Fruit fly (Drosophila melanogaster) whole organism, wandering third instar larva: ENCODE measurements around the gene tth.

ENCODE experiments used
- Abd-B ChIP-seq: fragments of >200 bp; optimal IDR thresholded peaks from 2 replicates; lab custom pipeline; 2017; ENCODE audit warnings: missing biosample characterization, missing genetic modification characterization
- CG32264 ChIP-seq: fragments of 200-800 bp; sonication (Bioruptor generic); optimal IDR thresholded peaks from 2 replicates; lab custom pipeline; 2016; ENCODE audit warnings: missing biosample characterization, missing genetic modification characterization
- CG9705 ChIP-seq: fragments of 200-800 bp; sonication (Bioruptor generic); optimal IDR thresholded peaks from 2 replicates; lab custom pipeline; 2018; ENCODE audit warnings: missing biosample characterization, mild to moderate bottlenecking, missing genetic modification characterization
- CrebA ChIP-seq: fragments of 200-800 bp; sonication (Bioruptor generic); optimal IDR thresholded peaks from 2 replicates; lab custom pipeline; 2016; ENCODE audit warnings: missing biosample characterization, mild to moderate bottlenecking, missing genetic modification characterization, borderline replicate concordance
- Dfd ChIP-seq: fragments of >200 bp; optimal IDR thresholded peaks from 2 replicates; lab custom pipeline; 2017; ENCODE audit warnings: missing biosample characterization, missing genetic modification characterization
- Dif ChIP-seq: fragments of 200-275, 200-300 bp; sonication (Bioruptor generic); optimal IDR thresholded peaks from 2 replicates; lab custom pipeline; 2018; ENCODE audit warnings: missing biosample characterization, missing genetic modification characterization; ENCODE audit not compliant: partially characterized antibody
- HLH106 ChIP-seq: fragments of 200-800 bp; optimal IDR thresholded peaks from 3 replicates; lab custom pipeline; 2019; ENCODE audit warnings: missing biosample characterization, mild to moderate bottlenecking, missing genetic modification characterization, moderate library complexity
- Hnf4 ChIP-seq: fragments of 200-800 bp; sonication (Bioruptor generic); optimal IDR thresholded peaks from 2 replicates; lab custom pipeline; 2016; ENCODE audit warnings: missing biosample characterization, mild to moderate bottlenecking, missing genetic modification characterization
- Hr78 ChIP-seq: fragments of >200 bp; optimal IDR thresholded peaks from 2 replicates; lab custom pipeline; 2017; ENCODE audit warnings: missing biosample characterization, missing genetic modification characterization
- Hr83 ChIP-seq: fragments of 200-300 bp; sonication (Bioruptor generic); optimal IDR thresholded peaks from 2 replicates; lab custom pipeline; 2016; ENCODE audit warnings: missing biosample characterization, mild to moderate bottlenecking, missing genetic modification characterization, moderate library complexity; ENCODE audit not compliant: poor library complexity, severe bottlenecking
- Jra ChIP-seq: sonication (Bioruptor generic); optimal IDR thresholded peaks from 2 replicates; lab custom pipeline; 2016; ENCODE audit warnings: missing biosample characterization, missing genetic modification characterization
- Mio ChIP-seq: sonication (Bioruptor generic); optimal IDR thresholded peaks from 2 replicates; lab custom pipeline; 2016; ENCODE audit warnings: missing biosample characterization, missing genetic modification characterization
- Myc ChIP-seq: fragments of >200 bp; optimal IDR thresholded peaks from 2 replicates; lab custom pipeline; 2017
- N ChIP-seq: fragments of >200 bp; optimal IDR thresholded peaks from 2 replicates; lab custom pipeline; 2018; ENCODE audit warnings: missing biosample characterization, missing external identifiers, missing genetic modification characterization
- OdsH ChIP-seq: fragments of 200-800 bp; sonication (Bioruptor generic); optimal IDR thresholded peaks from 2 replicates; lab custom pipeline; 2016; ENCODE audit warnings: missing biosample characterization, mild to moderate bottlenecking, missing genetic modification characterization
- Rel ChIP-seq, 2 experiments: fragments of 200-800 bp; sonication (Bioruptor generic) in 1 of 2; optimal IDR thresholded peaks; 2 replicates in 1 of 2; 3 replicates in 1 of 2; lab custom pipeline; 2016 to 2019; ENCODE audit warnings: mild to moderate bottlenecking in 2 of 2, missing biosample characterization in 2 of 2, missing genetic modification characterization in 2 of 2, moderate library complexity in 1 of 2
- Sp1 ChIP-seq: fragments of 200-800 bp; sonication (Bioruptor generic); optimal IDR thresholded peaks from 3 replicates; lab custom pipeline; 2019; ENCODE audit warnings: missing biosample characterization, mild to moderate bottlenecking, missing genetic modification characterization, moderate library complexity
- Vsx2 ChIP-seq: fragments of 200-300, 225-300 bp; sonication (Bioruptor generic); optimal IDR thresholded peaks from 2 replicates; lab custom pipeline; 2018; ENCODE audit warnings: missing biosample characterization, missing genetic modification characterization; ENCODE audit not compliant: partially characterized antibody
- br ChIP-seq: fragments of 200-800 bp; sonication (Bioruptor generic); optimal IDR thresholded peaks from 2 replicates; lab custom pipeline; 2016; ENCODE audit warnings: missing biosample characterization, missing genetic modification characterization
- brk ChIP-seq: fragments of 200-800 bp; sonication (Bioruptor generic); optimal IDR thresholded peaks from 2 replicates; lab custom pipeline; 2016; ENCODE audit warnings: missing biosample characterization, mild to moderate bottlenecking, missing genetic modification characterization
- dmrt93B ChIP-seq: fragments of 200-800 bp; sonication (Bioruptor generic); optimal IDR thresholded peaks from 2 replicates; lab custom pipeline; 2018; ENCODE audit warnings: missing biosample characterization, mild to moderate bottlenecking, missing genetic modification characterization
- dsf ChIP-seq: sonication (Bioruptor generic); optimal IDR thresholded peaks from 2 replicates; lab custom pipeline; 2016; ENCODE audit warnings: missing biosample characterization, missing genetic modification characterization, borderline replicate concordance
- ey ChIP-seq: fragments of 200-800 bp; sonication (Bioruptor generic); optimal IDR thresholded peaks from 2 replicates; lab custom pipeline; 2016; ENCODE audit warnings: missing biosample characterization, missing genetic modification characterization
- foxo ChIP-seq, 2 experiments: fragments of 200-800 bp; sonication (Bioruptor generic); optimal IDR thresholded peaks; 2 replicates in 1 of 2; 3 replicates in 1 of 2; lab custom pipeline; 2016 to 2017; ENCODE audit warnings: missing biosample characterization in 2 of 2, missing genetic modification characterization in 2 of 2
- fru ChIP-seq: fragments of 200-800 bp; sonication (Bioruptor generic); optimal IDR thresholded peaks from 3 replicates; lab custom pipeline; 2016; ENCODE audit warnings: missing biosample characterization, mild to moderate bottlenecking, missing genetic modification characterization
- h ChIP-seq: fragments of 200-800 bp; sonication (Bioruptor generic); optimal IDR thresholded peaks from 3 replicates; lab custom pipeline; 2016; ENCODE audit warnings: missing biosample characterization, mild to moderate bottlenecking, missing genetic modification characterization
- jim ChIP-seq: fragments of 175-275, 200-325 bp; sonication (Bioruptor generic); optimal IDR thresholded peaks from 2 replicates; lab custom pipeline; 2016; ENCODE audit warnings: missing biosample characterization, mild to moderate bottlenecking, missing genetic modification characterization
- lola ChIP-seq: fragments of >200 bp; optimal IDR thresholded peaks from 2 replicates; lab custom pipeline; 2017; ENCODE audit warnings: missing biosample characterization, missing genetic modification characterization
- pan ChIP-seq: fragments of >200 bp; optimal IDR thresholded peaks from 2 replicates; lab custom pipeline; 2017
- psq ChIP-seq: fragments of 200-800 bp; sonication (Bioruptor generic); optimal IDR thresholded peaks from 3 replicates; lab custom pipeline; 2017; ENCODE audit warnings: missing biosample characterization, mild to moderate bottlenecking, missing genetic modification characterization, moderate library complexity
- rgr ChIP-seq: fragments of 200-800 bp; sonication (Bioruptor generic); optimal IDR thresholded peaks from 3 replicates; lab custom pipeline; 2016; ENCODE audit warnings: missing biosample characterization, mild to moderate bottlenecking, missing genetic modification characterization
- sage ChIP-seq: fragments of 200-800 bp; sonication (Bioruptor generic); optimal IDR thresholded peaks from 2 replicates; lab custom pipeline; 2016; ENCODE audit warnings: missing biosample characterization, mild to moderate bottlenecking, missing genetic modification characterization
- sv ChIP-seq: fragments of 200-800 bp; sonication (Bioruptor generic); optimal IDR thresholded peaks from 3 replicates; lab custom pipeline; 2016; ENCODE audit warnings: missing biosample characterization, missing genetic modification characterization
- tai ChIP-seq: sonication (Bioruptor generic); optimal IDR thresholded peaks from 2 replicates; lab custom pipeline; 2016; ENCODE audit warnings: missing biosample characterization, missing genetic modification characterization
- usp ChIP-seq: fragments of >200 bp; optimal IDR thresholded peaks from 2 replicates; lab custom pipeline; 2017; ENCODE audit warnings: missing biosample characterization, missing genetic modification characterization

Gene tth

dm6 chrX:13568841-13569240, 47.5 kb downstream of the tth start:
- TF ChIP-seq N (GFP tag; lab: Kevin White, UChicago) (no peak), psq (GFP tag; lab: Kevin White, UChicago) (no peak), fru (GFP tag; lab: Kevin White, UChicago) (no peak), tai (GFP tag; lab: Kevin White, UChicago) (no peak), OdsH (no peak), Hr83 (GFP tag; lab: Kevin White, UChicago) (no peak), CG9705 (GFP tag; lab: Kevin White, UChicago) (no peak), Dif (GFP tag; lab: Kevin White, UChicago) (no peak), rgr (no peak), pan (lab: Kevin White, UChicago) (no peak), Dfd (GFP tag; lab: Kevin White, UChicago) (no peak), CG32264 (GFP tag; lab: Kevin White, UChicago) (no peak), Hr78 (GFP tag; lab: Kevin White, UChicago) (no peak), usp (GFP tag; lab: Kevin White, UChicago) (no peak)

DNA sequence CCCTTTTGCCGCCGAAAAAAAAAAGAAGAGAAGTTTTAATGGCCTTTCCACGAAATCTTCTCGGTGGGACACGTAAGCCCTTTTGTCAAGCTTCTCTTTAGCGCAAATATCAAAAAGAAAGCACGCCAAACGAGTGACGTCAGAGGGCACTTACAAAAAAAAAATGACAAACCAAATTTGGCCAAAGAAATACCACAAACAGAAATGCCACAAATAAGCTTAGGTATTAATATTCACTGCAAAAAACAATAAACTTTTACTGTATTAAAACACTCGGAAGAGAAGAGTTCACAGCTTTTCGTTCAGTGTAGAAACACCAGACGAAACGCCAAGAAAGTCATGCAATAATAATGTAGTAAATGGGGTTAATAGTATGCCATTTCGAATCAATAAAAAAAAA, 48.3 kb downstream of the tth start:
- TF ChIP-seq Vsx2 (GFP tag; lab: Kevin White, UChicago), result no peak
- peak; percentile 16 for TF ChIP-seq rgr
- no peak for TF ChIP-seq dmrt93B (GFP tag; lab: Kevin White, UChicago)
- no peak for TF ChIP-seq Abd-B (GFP tag; lab: Kevin White, UChicago)
- peak in 1 of 2 experiments; percentile 52 for TF ChIP-seq foxo (GFP tag; optimal IDR thresholded peaks at IDR 0.05; lab: Kevin White, UChicago)
- no peak for TF ChIP-seq sage (GFP tag; lab: Kevin White, UChicago)
- no peak for TF ChIP-seq N (GFP tag; lab: Kevin White, UChicago)
- TF ChIP-seq br (GFP tag; lab: Kevin White, UChicago), result peak; percentile 41
- no peak for TF ChIP-seq jim (GFP tag; lab: Kevin White, UChicago)
- TF ChIP-seq psq (GFP tag; lab: Kevin White, UChicago), result peak; percentile 25
- no peak for TF ChIP-seq tai (GFP tag; lab: Kevin White, UChicago)
- peak; percentile 57 for TF ChIP-seq fru (GFP tag; lab: Kevin White, UChicago)
- TF ChIP-seq Jra, result no peak
- no peak for TF ChIP-seq dsf (GFP tag; lab: Kevin White, UChicago)
- peak; percentile 22 for TF ChIP-seq Hnf4 (GFP tag; lab: Kevin White, UChicago)
- TF ChIP-seq h (GFP tag; lab: Kevin White, UChicago), result peak; percentile 32
- TF ChIP-seq ey (GFP tag; lab: Kevin White, UChicago), result peak; percentile 38

DNA sequence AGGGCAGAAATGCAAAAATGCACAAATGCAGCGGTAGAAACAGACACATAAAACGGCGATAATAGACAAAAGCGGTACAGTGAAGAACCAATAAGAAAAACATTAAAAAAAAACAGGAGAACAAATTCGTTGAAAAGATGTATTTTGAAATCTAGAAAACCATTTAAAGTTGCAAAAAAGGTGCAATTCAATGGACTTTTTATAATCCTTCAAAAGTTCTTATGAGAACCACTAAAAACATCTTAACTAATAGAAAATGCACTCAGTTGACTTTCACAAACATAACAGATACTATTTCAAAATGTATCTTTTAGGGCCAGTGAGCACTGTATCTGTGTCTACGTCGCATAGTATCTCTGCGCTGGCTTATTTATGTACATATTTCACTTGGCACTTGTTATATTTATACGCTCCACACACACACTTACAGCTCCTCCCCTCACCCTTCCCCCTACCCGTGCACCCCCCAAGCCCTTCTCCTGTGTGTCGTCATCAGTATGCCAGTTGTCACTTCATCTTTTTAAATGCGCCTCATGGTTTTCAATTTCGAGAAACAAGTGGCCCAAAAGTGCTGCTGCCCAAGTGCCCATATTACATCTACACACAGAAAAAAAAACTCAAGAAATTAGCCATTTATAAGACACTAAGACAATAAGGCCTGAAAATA, 50.8 kb downstream of the tth start:
- TF ChIP-seq brk (GFP tag; lab: Kevin White, UChicago) (no peak), sv (GFP tag; lab: Kevin White, UChicago) (no peak), CG9705 (GFP tag; lab: Kevin White, UChicago) (no peak), jim (GFP tag; lab: Kevin White, UChicago) (no peak), N (GFP tag; lab: Kevin White, UChicago) (no peak), usp (GFP tag; lab: Kevin White, UChicago) (no peak), h (GFP tag; lab: Kevin White, UChicago) (no peak)

DNA sequence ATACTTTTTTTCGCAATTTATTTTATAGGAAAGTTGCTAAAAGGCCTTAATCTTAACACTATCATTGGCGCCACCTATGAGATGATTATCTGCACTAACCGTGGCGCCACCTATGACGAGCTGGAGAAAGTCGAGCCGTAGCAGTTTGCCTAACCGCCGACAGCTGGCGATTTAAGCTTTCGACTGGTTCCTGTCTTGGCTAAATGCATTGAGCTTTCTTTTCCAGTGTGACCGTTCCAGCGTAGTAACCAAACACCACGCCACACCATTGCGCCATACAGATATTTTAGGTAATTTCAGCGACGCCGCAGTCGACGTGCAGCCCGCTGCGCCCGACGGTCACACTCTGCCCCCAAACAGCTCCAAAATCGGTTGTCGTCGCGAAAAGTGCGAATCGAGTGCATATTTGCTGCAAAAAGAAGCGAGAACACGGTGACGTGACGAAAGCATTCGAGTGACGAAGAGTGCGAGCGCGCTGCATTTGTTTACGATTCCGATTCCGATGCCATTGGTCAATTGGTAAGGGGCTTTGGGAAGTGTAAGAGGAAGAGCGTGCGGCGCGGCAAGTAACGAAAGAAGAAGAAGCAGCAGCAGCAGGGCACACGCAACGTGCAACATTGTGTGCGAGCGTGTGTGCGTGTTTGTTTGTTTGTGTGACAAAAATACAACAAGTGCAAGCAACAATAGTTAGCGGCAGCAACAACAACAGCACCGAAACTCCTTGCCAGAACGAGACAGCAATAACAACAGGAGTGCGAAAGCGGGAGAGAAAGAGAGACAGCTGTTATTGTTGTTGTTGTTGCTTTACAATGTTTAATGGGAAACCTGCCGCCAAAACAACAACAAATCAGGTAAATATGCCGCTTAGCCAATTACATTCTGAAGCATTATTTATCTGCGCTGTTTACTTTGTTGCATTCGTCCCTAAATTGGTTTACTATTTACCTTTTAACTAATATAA, 52.6 kb downstream of the tth start, which contains the start of the genes CG46311 and Tpst:
Gene CG46311 (plus strand): TSS at position 341 of the 961 bp plus-strand sequence.
Gene Tpst (plus strand): TSS at position 341 of the 961 bp plus-strand sequence.
- no peak for TF ChIP-seq dsf (GFP tag; lab: Kevin White, UChicago)
- TF ChIP-seq N (GFP tag; lab: Kevin White, UChicago), result no peak
- TF ChIP-seq HLH106 (tag; lab: Kevin White, UChicago), result peak; percentile 43
- no peak for TF ChIP-seq Vsx2 (GFP tag; lab: Kevin White, UChicago)
- TF ChIP-seq Hr78 (GFP tag; lab: Kevin White, UChicago), result no peak
- TF ChIP-seq Dif (GFP tag; lab: Kevin White, UChicago), result peak; percentile 44
- TF ChIP-seq fru (GFP tag; lab: Kevin White, UChicago), result peak; percentile 40
- TF ChIP-seq Hr83 (GFP tag; lab: Kevin White, UChicago), result peak; percentile 9
- TF ChIP-seq CG32264 (GFP tag; lab: Kevin White, UChicago), result no peak
- no peak for TF ChIP-seq Abd-B (GFP tag; lab: Kevin White, UChicago)
- TF ChIP-seq Mio (GFP tag; lab: Kevin White, UChicago), result no peak
- TF ChIP-seq OdsH, result peak; percentile 53
- peak; percentile 71 for TF ChIP-seq Myc (lab: Kevin White, UChicago)
- TF ChIP-seq tai (GFP tag; lab: Kevin White, UChicago), result peak; percentile 47
- no peak for TF ChIP-seq jim (GFP tag; lab: Kevin White, UChicago)
- TF ChIP-seq Sp1 (GFP tag; lab: Kevin White, UChicago), result peak; percentile 49
- peak; percentile 28 for TF ChIP-seq ey (GFP tag; lab: Kevin White, UChicago)
- peak in 1 of 2 experiments; percentile 71 for TF ChIP-seq foxo (GFP tag; optimal IDR thresholded peaks at IDR 0.05; lab: Kevin White, UChicago)
- no peak for TF ChIP-seq CrebA (GFP tag; lab: Kevin White, UChicago)
- TF ChIP-seq dmrt93B (GFP tag; lab: Kevin White, UChicago), result no peak
- TF ChIP-seq lola (GFP tag; lab: Kevin White, UChicago), result no peak
- TF ChIP-seq Rel (GFP tag; optimal IDR thresholded peaks at IDR 0.05; lab: Kevin White, UChicago), result no peak
- TF ChIP-seq Rel (tag; optimal IDR thresholded peaks at IDR 0.05; lab: Kevin White, UChicago), result peak; percentile 50
- TF ChIP-seq Jra, result peak; percentile 1
- TF ChIP-seq Dfd (GFP tag; lab: Kevin White, UChicago), result no peak
- no peak for TF ChIP-seq pan (lab: Kevin White, UChicago)
- TF ChIP-seq rgr, result peak; percentile 46
- no peak for TF ChIP-seq brk (GFP tag; lab: Kevin White, UChicago)
- TF ChIP-seq Hnf4 (GFP tag; lab: Kevin White, UChicago), result peak; percentile 48
- no peak for TF ChIP-seq sage (GFP tag; lab: Kevin White, UChicago)
